Fruit fly (Drosophila melanogaster) whole organism, embryonic: Measurements from ENCODE around the gene CG11370.

Experiments
- CG11723 ChIP-seq: fragments of 200-800 bp; sonication (Bioruptor generic); optimal IDR thresholded peaks from 2 replicates; lab custom pipeline; 2017; ENCODE audit warnings: missing biosample characterization, mild to moderate bottlenecking, missing genetic modification characterization
- CG12391 ChIP-seq: fragments of 200-800 bp; sonication (Bioruptor generic); optimal IDR thresholded peaks from 3 replicates; lab custom pipeline; 2018; ENCODE audit warnings: missing biosample characterization, mild to moderate bottlenecking, missing genetic modification characterization, moderate library complexity
- CG13287 ChIP-seq: fragments of 200-800 bp; sonication (Bioruptor generic); IDR thresholded peaks from 2 replicates; pipeline ENCODE4 v1.3.6; 2022; ENCODE audit warnings: missing biosample characterization, missing genetic modification characterization; ENCODE audit not compliant: partially characterized antibody
- CG1529 ChIP-seq: fragments of 200-800 bp; sonication (Bioruptor generic); optimal IDR thresholded peaks from 3 replicates; lab custom pipeline; 2018; ENCODE audit warnings: missing biosample characterization, missing genetic modification characterization
- CG1603 ChIP-seq: fragments of 200-800 bp; sonication (Bioruptor generic); optimal IDR thresholded peaks from 2 replicates; lab custom pipeline; 2019; ENCODE audit warnings: missing biosample characterization, mild to moderate bottlenecking, missing genetic modification characterization, moderate library complexity
- CG17361 ChIP-seq: fragments of 200-800 bp; sonication (Bioruptor generic); IDR thresholded peaks from 3 replicates; pipeline ENCODE4 v1.3.6; 2022; ENCODE audit warnings: missing biosample characterization, missing genetic modification characterization
- CG17385 ChIP-seq: fragments of 200-800 bp; sonication (Bioruptor generic); optimal IDR thresholded peaks from 3 replicates; lab custom pipeline; 2018; ENCODE audit warnings: missing biosample characterization, mild to moderate bottlenecking, missing genetic modification characterization
- CG1792 ChIP-seq: fragments of 200-800 bp; sonication (Bioruptor generic); optimal IDR thresholded peaks from 2 replicates; lab custom pipeline; 2016; ENCODE audit warnings: missing biosample characterization, missing genetic modification characterization
- CG2712 ChIP-seq: fragments of 200-800 bp; optimal IDR thresholded peaks from 3 replicates; lab custom pipeline; 2019; ENCODE audit warnings: missing biosample characterization, mild to moderate bottlenecking, missing genetic modification characterization, moderate library complexity
- CG3163 ChIP-seq: fragments of 200-800 bp; sonication (Bioruptor generic); optimal IDR thresholded peaks from 3 replicates; lab custom pipeline; 2016; ENCODE audit warnings: missing biosample characterization, missing genetic modification characterization
- CG3995 ChIP-seq: fragments of 200-800 bp; sonication (Bioruptor generic); optimal IDR thresholded peaks from 3 replicates; lab custom pipeline; 2016; ENCODE audit warnings: missing biosample characterization, missing genetic modification characterization
- CG4360 ChIP-seq: fragments of 200-800 bp; sonication (Bioruptor generic); IDR thresholded peaks from 2 replicates; pipeline ENCODE4 v1.3.6; 2022; ENCODE audit warnings: missing biosample characterization, missing genetic modification characterization
- CG43689 ChIP-seq: fragments of 200-800 bp; sonication (Bioruptor generic); IDR thresholded peaks from 2 replicates; pipeline ENCODE4 v1.3.6; 2022; ENCODE audit warnings: missing biosample characterization, missing genetic modification characterization
- CG4404 ChIP-seq: fragments of 200-800 bp; sonication (Bioruptor generic); IDR thresholded peaks from 2 replicates; pipeline ENCODE4 v1.3.6; 2022; ENCODE audit warnings: missing biosample characterization, missing genetic modification characterization
- CG4424 ChIP-seq: fragments of 200-800 bp; sonication (Bioruptor generic); optimal IDR thresholded peaks from 3 replicates; lab custom pipeline; 2016; ENCODE audit warnings: missing biosample characterization, missing genetic modification characterization
- CG4707 ChIP-seq: fragments of 200-800 bp; sonication (Bioruptor generic); optimal IDR thresholded peaks from 2 replicates; lab custom pipeline; 2018; ENCODE audit warnings: missing biosample characterization, mild to moderate bottlenecking, missing genetic modification characterization, moderate library complexity
- CG5245 ChIP-seq: fragments of 200-800 bp; sonication (Bioruptor generic); optimal IDR thresholded peaks from 3 replicates; lab custom pipeline; 2016; ENCODE audit warnings: missing biosample characterization, missing genetic modification characterization
- CG5953 ChIP-seq: fragments of 200-800 bp; sonication (Bioruptor generic); IDR thresholded peaks from 2 replicates; pipeline ENCODE4 v1.3.6; 2022; ENCODE audit warnings: missing biosample characterization, missing genetic modification characterization
- CG7556 ChIP-seq: fragments of 200-800 bp; sonication (Bioruptor generic); optimal IDR thresholded peaks from 2 replicates; lab custom pipeline; 2017; ENCODE audit warnings: missing biosample characterization, mild to moderate bottlenecking, missing genetic modification characterization
- CG7963 ChIP-seq: fragments of 200-800 bp; sonication (Bioruptor generic); IDR thresholded peaks from 3 replicates; pipeline ENCODE4 v1.3.6; 2022; ENCODE audit warnings: missing biosample characterization, missing genetic modification characterization; ENCODE audit not compliant: partially characterized antibody
- CG9437 ChIP-seq: fragments of 200-800 bp; sonication (Bioruptor generic); optimal IDR thresholded peaks from 2 replicates; lab custom pipeline; 2018; ENCODE audit warnings: missing biosample characterization, mild to moderate bottlenecking, missing genetic modification characterization
- CG9797 ChIP-seq: fragments of 200-800 bp; sonication (Bioruptor generic); optimal IDR thresholded peaks from 3 replicates; lab custom pipeline; 2018; ENCODE audit warnings: missing biosample characterization, mild to moderate bottlenecking, missing genetic modification characterization
- D19A ChIP-seq: fragments of 200-800 bp; optimal IDR thresholded peaks from 3 replicates; lab custom pipeline; 2019; ENCODE audit warnings: missing biosample characterization, mild to moderate bottlenecking, missing genetic modification characterization, moderate library complexity
- H15 ChIP-seq: fragments of 200-800 bp; sonication (Bioruptor generic); IDR thresholded peaks from 3 replicates; pipeline ENCODE4 v1.3.6; 2022; ENCODE audit warnings: missing biosample characterization, missing genetic modification characterization
- Hand ChIP-seq: fragments of 200-800 bp; sonication (Bioruptor generic); optimal IDR thresholded peaks from 2 replicates; lab custom pipeline; 2017; ENCODE audit warnings: mild to moderate bottlenecking, missing biosample characterization, missing genetic modification reagents, missing genetic modification characterization
- Hr3 ChIP-seq: fragments of 200-800 bp; sonication (Bioruptor generic); optimal IDR thresholded peaks from 3 replicates; lab custom pipeline; 2016; ENCODE audit warnings: missing biosample characterization, missing genetic modification characterization
- Hr51 ChIP-seq, 2 experiments: fragments of 200-800 bp; sonication (Bioruptor generic); optimal IDR thresholded peaks; 2 replicates in 1 of 2; 3 replicates in 1 of 2; lab custom pipeline; 2016 to 2018; ENCODE audit warnings: missing biosample characterization in 2 of 2, missing genetic modification characterization in 2 of 2, mild to moderate bottlenecking in 1 of 2, moderate library complexity in 1 of 2
- Med ChIP-seq: fragments of 200-800 bp; sonication (Bioruptor generic); peaks from one replicate; lab custom pipeline; 2016; ENCODE audit warnings: missing biosample characterization, missing genetic modification characterization, mild to moderate bottlenecking, inconsistent platforms, moderate library complexity
- NFAT ChIP-seq: fragments of 200-800 bp; sonication (Bioruptor generic); IDR thresholded peaks from 2 replicates; pipeline ENCODE4 v1.3.6; 2022; ENCODE audit warnings: missing biosample characterization, missing genetic modification characterization
- Scr ChIP-seq: fragments of 200-800 bp; sonication (Bioruptor generic); IDR thresholded peaks from 2 replicates; pipeline ENCODE4 v1.3.6; 2022; ENCODE audit warnings: missing biosample characterization, missing genetic modification characterization; ENCODE audit not compliant: partially characterized antibody
- Sox100B ChIP-seq: fragments of 200-800 bp; sonication (Bioruptor generic); optimal IDR thresholded peaks from 3 replicates; lab custom pipeline; 2018; ENCODE audit warnings: missing biosample characterization, mild to moderate bottlenecking, missing genetic modification characterization
- Sox102F ChIP-seq: fragments of 200-800 bp; sonication (Bioruptor generic); optimal IDR thresholded peaks from 2 replicates; lab custom pipeline; 2018; ENCODE audit warnings: missing biosample characterization, mild to moderate bottlenecking, missing genetic modification characterization, moderate library complexity
- Spps ChIP-seq: fragments of 200-800 bp; sonication (Bioruptor generic); optimal IDR thresholded peaks from 2 replicates; lab custom pipeline; 2018; ENCODE audit warnings: missing biosample characterization, mild to moderate bottlenecking, missing genetic modification characterization
- Stat92E ChIP-seq, 3 experiments: fragments of >200 bp in 2 of 3; fragments of 200-800 bp in 1 of 3; sonication (Bioruptor generic) in 1 of 3; optimal IDR thresholded peaks; 2 replicates each; lab custom pipeline; 2017 to 2019; ENCODE audit warnings: missing biosample characterization in 3 of 3, missing genetic modification characterization in 3 of 3, mild to moderate bottlenecking in 1 of 3, moderate library complexity in 1 of 3
- bowl ChIP-seq: fragments of 200-800 bp; sonication (Bioruptor generic); IDR thresholded peaks from 2 replicates; pipeline ENCODE4 v1.3.6; 2022; ENCODE audit warnings: missing biosample characterization, missing genetic modification characterization
- cg ChIP-seq: fragments of 200-800 bp; sonication (Bioruptor generic); optimal IDR thresholded peaks from 3 replicates; lab custom pipeline; 2019; ENCODE audit warnings: missing biosample characterization, mild to moderate bottlenecking, missing genetic modification characterization, moderate library complexity
- chm ChIP-seq: fragments of 200-800 bp; sonication (Bioruptor generic); IDR thresholded peaks from 2 replicates; pipeline ENCODE4 v1.3.6; 2022; ENCODE audit warnings: missing biosample characterization, missing genetic modification characterization
- ken ChIP-seq: fragments of 200-800 bp; sonication (Bioruptor generic); IDR thresholded peaks from 3 replicates; pipeline ENCODE4 v1.3.6; 2022; ENCODE audit warnings: missing biosample characterization, missing genetic modification characterization
- oc ChIP-seq: fragments of 200-800 bp; sonication (Bioruptor generic); optimal IDR thresholded peaks from 2 replicates; lab custom pipeline; 2018; ENCODE audit warnings: missing biosample characterization, mild to moderate bottlenecking, missing genetic modification characterization, moderate library complexity
- odd ChIP-seq: fragments of 200-800 bp; sonication (Bioruptor generic); optimal IDR thresholded peaks from 2 replicates; lab custom pipeline; 2017; ENCODE audit warnings: missing biosample characterization, mild to moderate bottlenecking, missing genetic modification characterization
- pfk ChIP-seq: fragments of 200-800 bp; sonication (Bioruptor generic); optimal IDR thresholded peaks from 2 replicates; lab custom pipeline; 2018; ENCODE audit warnings: missing biosample characterization, mild to moderate bottlenecking, missing genetic modification characterization, moderate library complexity
- phol ChIP-seq: fragments of 200-800 bp; sonication (Bioruptor generic); optimal IDR thresholded peaks from 3 replicates; lab custom pipeline; 2018; ENCODE audit warnings: missing biosample characterization, mild to moderate bottlenecking, missing genetic modification characterization, moderate library complexity
- sens ChIP-seq: fragments of 200-800 bp; sonication (Bioruptor generic); peaks from one replicate; lab custom pipeline; 2016; ENCODE audit warnings: missing biosample characterization, missing genetic modification characterization
- tap ChIP-seq: fragments of 200-800 bp; optimal IDR thresholded peaks from 3 replicates; lab custom pipeline; 2019; ENCODE audit warnings: missing biosample characterization, mild to moderate bottlenecking, missing genetic modification characterization, moderate library complexity
- tin ChIP-seq: fragments of 200-800 bp; sonication (Bioruptor generic); optimal IDR thresholded peaks from 3 replicates; lab custom pipeline; 2016; ENCODE audit warnings: missing biosample characterization, missing genetic modification characterization
- toy ChIP-seq: fragments of 200-800 bp; sonication (Bioruptor generic); IDR thresholded peaks from 2 replicates; pipeline ENCODE4 v1.3.6; 2022; ENCODE audit warnings: missing biosample characterization, missing genetic modification characterization
- trem ChIP-seq: fragments of 200-800 bp; optimal IDR thresholded peaks from 3 replicates; lab custom pipeline; 2019; ENCODE audit warnings: missing biosample characterization, mild to moderate bottlenecking, missing genetic modification characterization, moderate library complexity
- tx ChIP-seq: fragments of 200-800 bp; sonication (Bioruptor generic); optimal IDR thresholded peaks from 2 replicates; lab custom pipeline; 2016; ENCODE audit warnings: missing biosample characterization, missing genetic modification characterization

CG11370 gene

DNA sequence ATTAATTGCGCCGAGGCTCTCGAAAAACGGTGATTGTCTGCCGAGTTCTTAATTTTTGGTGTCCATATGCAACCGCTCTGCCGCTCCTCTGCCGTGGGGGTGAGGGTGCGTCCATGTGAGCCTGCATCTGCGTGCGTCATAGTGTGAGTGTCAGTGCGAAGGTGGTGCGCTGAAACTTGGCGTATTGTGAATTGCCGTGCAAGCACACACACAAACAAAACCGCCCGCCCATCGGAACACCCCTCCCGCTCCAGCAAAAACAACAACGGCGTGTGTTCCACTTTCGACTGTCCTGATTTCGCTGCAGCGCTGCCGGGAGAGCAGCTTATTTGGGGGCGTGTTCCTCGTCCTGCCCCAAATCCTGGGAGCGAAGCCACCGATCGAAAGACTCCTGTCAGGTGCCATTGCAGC lies 30.2 kb downstream of the CG11370 start (continued):
- TF ChIP-seq CG5953 (no peak), Med (GFP tag; lab: Kevin White, UChicago) (peak; percentile 7), oc (tag; lab: Kevin White, UChicago) (no peak), NFAT (GFP tag; lab: Robert Waterston, UW) (0 out of 2 replicates have a peak, but pooled peaks have one; percentile 8), bowl (GFP tag; lab: Robert Waterston, UW) (no peak), Stat92E (GFP tag; optimal IDR thresholded peaks at IDR 0.05; lab: Kevin White, UChicago) (no peak), tin (GFP tag; lab: Kevin White, UChicago) (no peak), Scr (GFP tag; lab: Robert Waterston, UW) (no peak), toy (no peak), CG1792 (GFP tag; lab: Kevin White, UChicago) (no peak), Hr3 (GFP tag; lab: Kevin White, UChicago) (no peak), cg (GFP tag; lab: Kevin White, UChicago) (peak; percentile 85), ken (GFP tag; lab: Robert Waterston, UW) (0 out of 3 replicates have a peak, but pooled peaks have one; percentile 31), CG17361 (GFP tag; lab: Robert Waterston, UW) (no peak), Sox102F (GFP tag; lab: Kevin White, UChicago) (no peak)

DNA sequence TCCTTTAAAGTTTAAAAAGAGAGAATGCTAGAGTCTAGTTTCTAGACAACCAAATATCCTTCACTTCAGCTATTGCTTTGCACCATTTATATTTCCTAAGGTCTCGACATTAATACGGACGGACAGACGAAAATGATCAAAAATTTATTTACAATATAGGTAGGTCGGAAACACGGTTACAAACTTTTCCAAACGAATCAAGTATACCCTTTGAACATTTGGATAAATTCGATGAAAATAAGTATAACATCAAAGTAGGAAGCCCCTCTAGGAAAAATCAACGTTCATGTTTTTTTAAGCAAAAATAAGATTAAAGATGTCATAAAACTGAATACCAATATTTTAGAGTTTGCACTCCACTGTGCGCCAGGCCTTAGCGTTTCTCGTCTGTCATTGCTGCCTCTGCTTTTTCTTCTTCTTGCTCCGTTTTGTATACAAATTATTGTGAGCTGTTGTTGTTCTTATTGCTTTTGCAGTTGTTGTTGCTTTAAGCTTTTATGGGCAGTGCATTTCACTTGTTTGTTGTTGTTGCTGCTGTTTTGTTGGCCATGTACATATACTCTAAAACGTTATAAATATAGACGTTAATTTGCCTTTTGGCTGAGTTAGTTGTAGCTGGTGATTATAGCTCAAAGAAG lies 31.1 kb downstream of the CG11370 start:
- TF ChIP-seq D19A (tag; lab: Kevin White, UChicago) (peak; percentile 18), CG1603 (tag; lab: Kevin White, UChicago) (peak; percentile 5), Hand (GFP tag; lab: Kevin White, UChicago) (no peak), CG4404 (no peak), CG3163 (GFP tag; lab: Kevin White, UChicago) (no peak), CG11723 (GFP tag; lab: Kevin White, UChicago) (peak; percentile 0), CG3995 (GFP tag; lab: Kevin White, UChicago) (no peak), CG9437 (GFP tag; lab: Kevin White, UChicago) (peak; percentile 35), CG2712 (tag; lab: Kevin White, UChicago) (peak; percentile 36), CG17385 (GFP tag; lab: Kevin White, UChicago) (peak; percentile 83), phol (tag; lab: Kevin White, UChicago) (peak; percentile 38), CG17361 (GFP tag; lab: Robert Waterston, UW) (peak; percentile 60; the same call in 2 of the 3 replicates), odd (GFP tag; lab: Kevin White, UChicago) (no peak), Hr51 (GFP tag; optimal IDR thresholded peaks at IDR 0.05; lab: Kevin White, UChicago) (peak in 1 of 2 experiments; percentile 3), sens (GFP tag; lab: Kevin White, UChicago) (peak; percentile 84), tx (GFP tag; lab: Kevin White, UChicago) (no peak), CG12391 (tag; lab: Kevin White, UChicago) (peak; percentile 2), CG13287 (no peak), CG9797 (GFP tag; lab: Kevin White, UChicago) (no peak), CG43689 (GFP tag; lab: Robert Waterston, UW) (no peak), tap (tag; lab: Kevin White, UChicago) (no peak), trem (tag; lab: Kevin White, UChicago) (peak; percentile 11), Sox100B (GFP tag; lab: Kevin White, UChicago) (peak; percentile 21), chm (no peak), CG4360 (GFP tag; lab: Robert Waterston, UW) (peak; percentile 83), pfk (GFP tag; lab: Kevin White, UChicago) (no peak), CG4424 (GFP tag; lab: Kevin White, UChicago) (peak; percentile 14), Spps (tag; lab: Kevin White, UChicago) (no peak), CG7963 (GFP tag; lab: Robert Waterston, UW) (no peak), CG5245 (peak; percentile 6), CG1529 (GFP tag; lab: Kevin White, UChicago) (peak; percentile 6), H15 (0 out of 3 replicates have a peak, but pooled peaks have one; percentile 18), CG7556 (GFP tag; lab: Kevin White, UChicago) (peak; percentile 22), CG4707 (GFP tag; lab: Kevin White, UChicago) (peak; percentile 45)
